Fruit fly (Drosophila melanogaster): ENCODE results near the gene Calx.

Calx gene

dm6 chr3R:21059486-21060356 lies 81.7 kb downstream of the Calx start:
- TF ChIP-seq CG17801 (GFP tag; optimal IDR thresholded peaks at IDR 0.05; ENCODE audit: partially characterized antibody): no peak

DNA sequence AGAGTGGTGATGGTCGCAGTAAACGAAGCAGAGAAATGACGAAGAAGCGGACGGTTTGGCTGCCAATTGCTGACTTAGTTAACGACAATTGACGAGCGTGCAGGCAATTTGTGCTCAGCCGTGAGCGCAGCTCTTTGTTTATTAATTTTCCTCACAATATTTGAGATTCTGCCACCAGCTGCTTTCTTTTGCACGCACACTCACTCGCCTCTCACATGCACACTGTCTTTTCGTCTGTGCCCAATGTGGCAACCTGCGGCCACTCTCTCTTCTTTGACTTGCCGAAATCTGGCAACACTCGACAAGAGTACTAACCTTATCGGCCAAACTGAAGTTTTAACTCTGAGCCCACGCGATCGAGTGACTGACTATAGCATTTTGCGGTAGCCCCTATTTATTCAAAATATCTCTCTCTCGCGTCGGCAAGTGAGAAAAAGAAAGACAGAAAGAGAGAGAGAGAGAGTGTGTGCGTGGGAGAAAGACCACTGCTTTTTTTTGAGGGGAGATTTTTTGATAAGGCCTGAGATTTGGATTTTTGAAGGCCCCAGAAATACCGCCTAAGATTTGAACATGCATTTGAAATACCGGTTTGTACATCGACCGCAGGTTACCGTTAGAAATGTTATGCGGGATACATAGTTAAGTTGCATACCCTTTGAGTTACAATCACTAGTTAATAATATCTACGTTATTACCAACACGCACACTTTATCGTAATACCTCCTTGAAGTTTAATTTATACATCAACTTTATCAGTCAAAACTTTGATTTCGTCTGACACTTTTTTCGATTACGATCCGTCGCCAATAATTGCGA lies 82.7 kb downstream of the Calx start, which contains the start of gene Mvl:
Gene Mvl, minus strand, starts transcription at position 371 of the 816 bp plus-strand sequence.
- peak; percentile 12 for TF ChIP-seq CG17801 (GFP tag; optimal IDR thresholded peaks at IDR 0.05; ENCODE audit: partially characterized antibody)

DNA sequence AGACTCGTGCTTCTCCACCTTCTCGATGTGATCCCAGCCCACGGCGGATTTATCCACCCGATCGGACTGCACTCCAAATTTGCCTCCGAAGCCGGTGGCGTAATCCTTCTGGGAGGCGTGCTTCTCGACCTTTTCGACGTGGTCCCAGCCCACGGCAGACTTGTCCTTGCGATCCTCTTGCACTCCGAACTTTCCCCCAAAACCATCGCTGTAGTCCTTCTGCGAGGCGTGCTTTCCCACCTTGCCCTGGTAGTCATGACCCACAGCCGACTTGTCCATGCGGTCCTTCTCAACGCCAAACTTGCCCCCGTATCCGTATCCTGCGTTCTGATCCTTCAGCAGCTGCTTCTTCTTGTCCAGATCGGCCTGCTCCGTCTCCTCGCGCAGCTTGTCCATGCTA lies 85.5 kb downstream of the Calx start:
- no peak for TF ChIP-seq CG17801 (GFP tag; optimal IDR thresholded peaks at IDR 0.05; ENCODE audit: partially characterized antibody)

dm6 chr3R:21064000-21064924 lies 86.3 kb downstream of the Calx start, which contains the start of gene Cortactin:
Gene Cortactin, minus strand, starts transcription at chr3R:21064471.
- no peak for TF ChIP-seq CG17801 (GFP tag; optimal IDR thresholded peaks at IDR 0.05; ENCODE audit: partially characterized antibody)

Data from ovary, adult (tissue).